Worm (Caenorhabditis elegans) whole organism, young adult: ENCODE measurements around the gene Y41G9A.10.

ENCODE experiments used
- B0019.2 ChIP-seq: fragments of 200-800 bp; sonication (Bioruptor generic); conservative IDR thresholded peaks from 2 replicates; pipeline ENCODE4 v1.3.6; 2022; ENCODE audit warnings: missing genetic modification reagents, missing genetic modification characterization, missing compliant biosample characterization
- F22D6.2 ChIP-seq: sonication (generic microtip); optimal IDR thresholded peaks from 2 replicates; lab custom pipeline; 2016; ENCODE audit warnings: mild to moderate bottlenecking, missing genetic modification characterization, missing compliant biosample characterization
- F37B4.10 ChIP-seq: fragments of 200-800 bp; sonication (Bioruptor generic); IDR thresholded peaks from 2 replicates; pipeline ENCODE4 v1.3.6; 2022; ENCODE audit warnings: missing genetic modification characterization, missing compliant biosample characterization
- F39B2.1 ChIP-seq: fragments of 200-800 bp; sonication (Bioruptor generic); IDR thresholded peaks from 2 replicates; pipeline ENCODE4 v1.3.6; 2022; ENCODE audit warnings: missing genetic modification reagents, missing genetic modification characterization, missing compliant biosample characterization
- F52B5.7 ChIP-seq: sonication (generic microtip); optimal IDR thresholded peaks from 2 replicates; lab custom pipeline; 2016; ENCODE audit warnings: mild to moderate bottlenecking, missing genetic modification characterization, missing compliant biosample characterization
- F57A8.1 ChIP-seq: fragments of 200-800 bp; sonication (Bioruptor generic); optimal IDR thresholded peaks from 2 replicates; lab custom pipeline; 2018; ENCODE audit warnings: mild to moderate bottlenecking, missing genetic modification characterization, moderate library complexity, missing compliant biosample characterization
- F57C9.4 ChIP-seq: sonication (generic microtip); optimal IDR thresholded peaks from 2 replicates; lab custom pipeline; 2017; ENCODE audit warnings: mild to moderate bottlenecking, missing genetic modification characterization, missing compliant biosample characterization
- akir-1 ChIP-seq: fragments of 200-800 bp; sonication (Bioruptor generic); optimal IDR thresholded peaks from 2 replicates; lab custom pipeline; 2018; ENCODE audit warnings: mild to moderate bottlenecking, missing genetic modification characterization, moderate library complexity, missing compliant biosample characterization
- aptf-2 ChIP-seq: fragments of 200-800 bp; sonication (Bioruptor generic); conservative IDR thresholded peaks from 2 replicates; pipeline ENCODE4 v1.3.6; 2022; ENCODE audit warnings: missing genetic modification reagents, missing genetic modification characterization, missing compliant biosample characterization
- attf-6 ChIP-seq: fragments of 200-800 bp; sonication (Bioruptor generic); IDR thresholded peaks from 2 replicates; pipeline ENCODE4 v1.3.6; 2022; ENCODE audit warnings: missing genetic modification reagents, missing genetic modification characterization, missing compliant biosample characterization
- die-1 ChIP-seq: sonication (generic microtip); optimal IDR thresholded peaks from 2 replicates; lab custom pipeline; 2016; ENCODE audit warnings: missing genotype, mild to moderate bottlenecking, missing genetic modification characterization, missing compliant biosample characterization
- dox-1 ChIP-seq: fragments of 200-800 bp; sonication (Bioruptor generic); IDR thresholded peaks from 2 replicates; pipeline ENCODE4 v1.3.6; 2022; ENCODE audit warnings: missing genetic modification reagents, missing genetic modification characterization, missing compliant biosample characterization
- ekl-4 ChIP-seq: fragments of 200-800 bp; sonication (Bioruptor generic); IDR thresholded peaks from 2 replicates; pipeline ENCODE4 v1.3.6; 2022; ENCODE audit warnings: missing genetic modification reagents, missing genetic modification characterization, missing compliant biosample characterization
- him-1 ChIP-seq: sonication (generic microtip); optimal IDR thresholded peaks from 2 replicates; lab custom pipeline; 2016; ENCODE audit warnings: missing genotype, missing genetic modification reagents, missing genetic modification characterization, missing compliant biosample characterization
- hmg-1.2 ChIP-seq: fragments of 200-800 bp; sonication (Bioruptor generic); IDR thresholded peaks from 2 replicates; pipeline ENCODE4 v1.3.6; 2022; ENCODE audit warnings: missing genetic modification reagents, missing genetic modification characterization, missing compliant biosample characterization
- lag-1 ChIP-seq: fragments of 200-800 bp; sonication (Bioruptor generic); IDR thresholded peaks from 2 replicates; pipeline ENCODE4 v1.3.6; 2022; ENCODE audit warnings: missing genetic modification reagents, missing genetic modification characterization, missing compliant biosample characterization
- let-607 ChIP-seq, 2 experiments: fragments of 200-800 bp in 1 of 2; sonication (Bioruptor generic) in 1 of 2; sonication (generic microtip) in 1 of 2; optimal IDR thresholded peaks; 2 replicates each; lab custom pipeline; 2016 to 2018; ENCODE audit warnings: mild to moderate bottlenecking in 2 of 2, missing compliant biosample characterization in 2 of 2, missing genetic modification characterization in 2 of 2, moderate library complexity in 2 of 2, missing genotype in 1 of 2
- lin-35 ChIP-seq, 3 experiments: fragments of 150-350 bp in 2 of 3; sonication (generic microtip) in 1 of 3; optimal IDR thresholded peaks; 2 replicates each; lab custom pipeline; 2014 to 2018; ENCODE audit warnings: missing biosample characterization in 3 of 3, missing genetic modification characterization in 3 of 3, missing genetic modification reagents in 3 of 3
- mel-28 ChIP-seq: sonication (generic microtip); optimal IDR thresholded peaks from 2 replicates; lab custom pipeline; 2016; ENCODE audit warnings: borderline replicate concordance, mild to moderate bottlenecking, missing genetic modification characterization, missing compliant biosample characterization
- mxl-1 ChIP-seq: sonication (generic microtip); optimal IDR thresholded peaks from 2 replicates; lab custom pipeline; 2016; ENCODE audit warnings: missing genetic modification characterization, missing compliant biosample characterization
- nfya-1 ChIP-seq: sonication (generic microtip); optimal IDR thresholded peaks from 2 replicates; lab custom pipeline; 2017; ENCODE audit warnings: antibody characterized with exemption, missing compliant biosample characterization, missing genetic modification characterization, borderline replicate concordance; ENCODE audit not compliant: insufficient read depth
- nfyb-1 ChIP-seq: fragments of 200-800 bp; sonication (Bioruptor generic); IDR thresholded peaks from 2 replicates; pipeline ENCODE4 v1.3.6; 2022; ENCODE audit warnings: missing genetic modification reagents, missing genetic modification characterization, missing compliant biosample characterization
- nhr-80 ChIP-seq: sonication (generic microtip); optimal IDR thresholded peaks from 2 replicates; lab custom pipeline; 2016; ENCODE audit warnings: missing genetic modification characterization, missing compliant biosample characterization
- pbrm-1 ChIP-seq: fragments of 200-800 bp; sonication (Bioruptor generic); IDR thresholded peaks from 2 replicates; pipeline ENCODE4 v1.3.6; 2022; ENCODE audit warnings: missing genetic modification reagents, missing genetic modification characterization, missing compliant biosample characterization
- pha-4 ChIP-seq: fragments of 150-350 bp; sonication (generic microtip); optimal IDR thresholded peaks from 2 replicates; lab custom pipeline; 2014; ENCODE audit warnings: missing biosample characterization, missing genetic modification reagents, missing genetic modification characterization
- rpc-1 ChIP-seq, 2 experiments: fragments of 150-350 bp in 1 of 2; sonication (generic microtip) in 1 of 2; optimal IDR thresholded peaks; 2 replicates each; lab custom pipeline; 2014 to 2018; ENCODE audit warnings: missing biosample characterization in 1 of 2, missing genetic modification characterization in 1 of 2, missing genetic modification reagents in 1 of 2, missing genotype in 1 of 2
- snpc-1.1 ChIP-seq: sonication (generic microtip); optimal IDR thresholded peaks from 2 replicates; lab custom pipeline; 2017; ENCODE audit warnings: missing genetic modification characterization, mild to moderate bottlenecking, missing compliant biosample characterization, antibody characterized with exemption, moderate library complexity, missing genotype, missing genetic modification reagents; ENCODE audit not compliant: insufficient read depth
- snpc-4 ChIP-seq, 5 experiments: fragments of 150-350 bp in 1 of 5; sonication (generic microtip) in 4 of 5; optimal IDR thresholded peaks; 2 replicates each; lab custom pipeline; 2014 to 2018; ENCODE audit warnings: missing genetic modification characterization in 5 of 5, missing biosample characterization in 3 of 5, antibody characterized with exemption in 2 of 5, mild to moderate bottlenecking in 2 of 5, missing compliant biosample characterization in 2 of 5, missing genotype in 2 of 5, moderate library complexity in 2 of 5, missing genetic modification reagents in 1 of 5
- unc-62 ChIP-seq: fragments of 150-350 bp; optimal IDR thresholded peaks from 2 replicates; lab custom pipeline; 2014; ENCODE audit warnings: missing biosample characterization, missing genetic modification reagents, missing genetic modification characterization
- ztf-22 ChIP-seq: fragments of 200-800 bp; sonication (Bioruptor generic); optimal IDR thresholded peaks from 2 replicates; lab custom pipeline; 2018; ENCODE audit warnings: mild to moderate bottlenecking, missing genetic modification characterization, moderate library complexity, missing compliant biosample characterization
- ztf-25 ChIP-seq: fragments of 200-800 bp; sonication (Bioruptor generic); IDR thresholded peaks from 2 replicates; pipeline ENCODE4 v1.3.6; 2022; ENCODE audit warnings: missing genetic modification reagents, missing genetic modification characterization, missing compliant biosample characterization
- ztf-26 ChIP-seq: sonication (generic microtip); optimal IDR thresholded peaks from 2 replicates; lab custom pipeline; 2017; ENCODE audit warnings: missing genetic modification characterization, missing compliant biosample characterization

Y41G9A.10 gene

ce11 chrX:2966252-2966651 lies 19.9 kb upstream of the Y41G9A.10 start:
- TF ChIP-seq F37B4.10 (no peak), nhr-80 (tag; lab: Kevin White, UChicago) (peak; percentile 27)

ce11 chrX:2960703-2961102 lies 14.3 kb upstream of the Y41G9A.10 start:
- TF ChIP-seq snpc-4 (GFP tag; optimal IDR thresholded peaks at IDR 0.05; lab: Kevin White, UChicago): peak; percentile 72
- peak; percentile 53 to 94 (median 86) for TF ChIP-seq snpc-4 (tag; optimal IDR thresholded peaks at IDR 0.05; lab: Kevin White, UChicago)
- no peak for TF ChIP-seq die-1
- TF ChIP-seq dox-1: no peak
- peak; percentile 78 for TF ChIP-seq snpc-1.1 (tag; lab: Kevin White, UChicago)
- peak; percentile 70 for TF ChIP-seq hmg-1.2
- TF ChIP-seq nfyb-1: 0 out of 2 replicates have a peak, but pooled peaks have one; percentile 41
- no peak for TF ChIP-seq pha-4 (tag; lab: Kevin White, UChicago)
- TF ChIP-seq ekl-4 (GFP tag; lab: Robert Waterston, UW): no peak
- 0 out of 2 replicates have a peak, but pooled peaks have one; percentile 39 for TF ChIP-seq pbrm-1

ce11 chrX:2957446-2957985 lies 11.2 kb upstream of the Y41G9A.10 start, which contains the start of gene gbb-1:
gbb-1 (plus strand) TSS chrX:2957935.
- TF ChIP-seq attf-6 (GFP tag; lab: Robert Waterston, UW) (no peak), let-607 (tag; optimal IDR thresholded peaks at IDR 0.05; lab: Kevin White, UChicago) (no peak), ztf-25 (no peak), F39B2.1 (GFP tag; lab: Robert Waterston, UW) (no peak), nfya-1 (tag; lab: Kevin White, UChicago) (no peak), ztf-22 (GFP tag; lab: Kevin White, UChicago) (no peak), snpc-1.1 (tag; lab: Kevin White, UChicago) (no peak), F22D6.2 (tag; lab: Kevin White, UChicago) (no peak), B0019.2 (GFP tag; lab: Robert Waterston, UW) (no peak), F52B5.7 (tag; lab: Kevin White, UChicago) (no peak), mel-28 (no peak), rpc-1 (optimal IDR thresholded peaks at IDR 0.05; lab: Kevin White, UChicago) (no peak), rpc-1 (tag; optimal IDR thresholded peaks at IDR 0.05; lab: Kevin White, UChicago) (no peak), ztf-26 (tag; lab: Kevin White, UChicago) (no peak), hmg-1.2 (no peak)

ce11 chrX:2955628-2956027 lies 9.3 kb upstream of the Y41G9A.10 start:
- TF ChIP-seq lag-1 (no peak), rpc-1 (optimal IDR thresholded peaks at IDR 0.05; lab: Kevin White, UChicago) (no peak), rpc-1 (tag; optimal IDR thresholded peaks at IDR 0.05; lab: Kevin White, UChicago) (no peak), him-1 (no peak), akir-1 (GFP tag; lab: Kevin White, UChicago) (no peak), snpc-1.1 (tag; lab: Kevin White, UChicago) (no peak), aptf-2 (GFP tag; lab: Robert Waterston, UW) (no peak), mxl-1 (tag; lab: Kevin White, UChicago) (no peak), unc-62 (GFP tag; lab: Kevin White, UChicago) (no peak), F57C9.4 (no peak), F57A8.1 (GFP tag; lab: Kevin White, UChicago) (no peak), lin-35 (GFP tag; optimal IDR thresholded peaks at IDR 0.05; lab: Kevin White, UChicago) (no peak)
- TF ChIP-seq, all 124 proteins: peak for 0
